Worm (Caenorhabditis elegans): ENCODE data around the gene luc-7L.
A peak's percentile ranks its signal among the peaks of the same experiment; 100 is the strongest.

Gene luc-7L

ce11 chrII:7753500-7753899 is 46.2 kb upstream of the luc-7L start, which contains the start of gene trx-1:
TSS of gene trx-1 (minus strand) at chrII:7753600.
- no peak for TF ChIP-seq sea-2 (GFP tag; IDR thresholded peaks at IDR 0.05)
- no peak for TF ChIP-seq F33H1.4 (GFP tag; IDR thresholded peaks at IDR 0.05)
- no peak for TF ChIP-seq Y67H2A.10 (GFP tag; conservative IDR thresholded peaks at IDR 0.05)
- no peak for TF ChIP-seq ceh-58 (GFP tag; IDR thresholded peaks at IDR 0.05)
- no peak for TF ChIP-seq ets-4 (GFP tag; optimal IDR thresholded peaks at IDR 0.05)
- no peak for TF ChIP-seq xnd-1 (tag; optimal IDR thresholded peaks at IDR 0.05)
- TF ChIP-seq attf-3 (GFP tag; conservative IDR thresholded peaks at IDR 0.05) = no peak
- no peak for TF ChIP-seq madf-10 (tag; optimal IDR thresholded peaks at IDR 0.05)

ce11 chrII:7736725-7737124 is 29.4 kb upstream of the luc-7L start:
- TF ChIP-seq Y56A3A.18 (GFP tag; IDR thresholded peaks at IDR 0.05) (no peak), mcd-1 (GFP tag; IDR thresholded peaks at IDR 0.05) (no peak), hrde-1 (tag; optimal IDR thresholded peaks at IDR 0.05; ENCODE audit: borderline replicate concordance) (no peak), ztf-3 (GFP tag; optimal IDR thresholded peaks at IDR 0.05) (no peak), gei-17 (GFP tag; optimal IDR thresholded peaks at IDR 0.05) (no peak), pha-4 (tag; optimal IDR thresholded peaks at IDR 0.05) (no peak), let-607 (tag; optimal IDR thresholded peaks at IDR 0.05) (no peak), akir-1 (GFP tag; optimal IDR thresholded peaks at IDR 0.05) (no peak), ceh-91 (GFP tag; IDR thresholded peaks at IDR 0.05) (no peak), nhr-90 (tag; optimal IDR thresholded peaks at IDR 0.05) (no peak), ama-1 (optimal IDR thresholded peaks at IDR 0.05) (no peak), ama-1 (GFP tag; optimal IDR thresholded peaks at IDR 0.05) (no peak), ceh-100 (GFP tag; IDR thresholded peaks at IDR 0.05) (no peak), tbx-9 (tag; optimal IDR thresholded peaks at IDR 0.05; ENCODE audit: borderline replicate concordance) (no peak), him-1 (tag; optimal IDR thresholded peaks at IDR 0.05) (no peak), B0336.3 (GFP tag; IDR thresholded peaks at IDR 0.05) (no peak)

- TF ChIP-seq cebp-1 (GFP tag; IDR thresholded peaks at IDR 0.05) (no peak), cebp-1 (tag; optimal IDR thresholded peaks at IDR 0.05) (no peak), ztf-25 (GFP tag; IDR thresholded peaks at IDR 0.05) (no peak), lir-1 (GFP tag; conservative IDR thresholded peaks at IDR 0.05) (no peak), rpc-1 (optimal IDR thresholded peaks at IDR 0.05) (no peak), rpc-1 (tag; optimal IDR thresholded peaks at IDR 0.05) (no peak), hmg-1.2 (GFP tag; IDR thresholded peaks at IDR 0.05) (no peak), D2030.7 (GFP tag; IDR thresholded peaks at IDR 0.05) (no peak), ceh-58 (GFP tag; IDR thresholded peaks at IDR 0.05) (no peak), mel-28 (tag; optimal IDR thresholded peaks at IDR 0.05; ENCODE audit: borderline replicate concordance) (no peak), somi-1 (GFP tag; optimal IDR thresholded peaks at IDR 0.05) (no peak)
These were observed 17.3 kb upstream of the luc-7L start, which contains the start of gene cpna-2 for ce11 chrII:7724603-7725002. TSS of gene cpna-2 (plus strand) at chrII:7724903.

- TF ChIP-seq athp-1 (tag; optimal IDR thresholded peaks at IDR 0.05) (no peak), zfh-2 (GFP tag; conservative IDR thresholded peaks at IDR 0.05) (peak; percentile 60)
These were observed 15.5 kb upstream of the luc-7L start for ce11 chrII:7722784-7723183.
